Fruit fly (Drosophila melanogaster) whole organism, prepupa: Measurements from ENCODE around the gene CG4218.
A peak's percentile ranks its signal among the peaks of the same experiment; 100 is the strongest.

Experiments used
- Blimp-1 ChIP-seq: fragments of 200-800 bp; sonication (Bioruptor generic); optimal IDR thresholded peaks from 3 replicates; lab custom pipeline; 2017; ENCODE audit warnings: missing biosample characterization, missing genetic modification characterization, mild to moderate bottlenecking, moderate library complexity, missing genetic modification reagents
- CG10669 ChIP-seq: fragments of 200-800 bp; sonication (Bioruptor generic); optimal IDR thresholded peaks from 3 replicates; lab custom pipeline; 2018; ENCODE audit warnings: missing biosample characterization, mild to moderate bottlenecking, missing genetic modification characterization, moderate library complexity
- CG11294 ChIP-seq: fragments of 200-800 bp; sonication (Bioruptor generic); IDR thresholded peaks from 2 replicates; pipeline ENCODE4 v1.3.6; 2022; ENCODE audit warnings: missing biosample characterization, missing genetic modification characterization
- CG11762 ChIP-seq: fragments of 200-800 bp; sonication (Bioruptor generic); optimal IDR thresholded peaks from 3 replicates; lab custom pipeline; 2016; ENCODE audit warnings: missing biosample characterization, missing genetic modification characterization; ENCODE audit not compliant: insufficient read depth
- CG11902 ChIP-seq: fragments of 200-800 bp; sonication (Bioruptor generic); optimal IDR thresholded peaks from 3 replicates; lab custom pipeline; 2016; ENCODE audit warnings: missing biosample characterization, missing genetic modification characterization
- CG15336 ChIP-seq: fragments of 200-800 bp; sonication (Bioruptor generic); IDR thresholded peaks from 2 replicates; pipeline ENCODE4 v1.3.6; 2022; ENCODE audit warnings: missing biosample characterization, missing genetic modification characterization
- CG31627 ChIP-seq: fragments of 200-800 bp; sonication (Bioruptor generic); optimal IDR thresholded peaks from 3 replicates; lab custom pipeline; 2016; ENCODE audit warnings: missing biosample characterization, missing genetic modification characterization
- CG32006 ChIP-seq: fragments of 200-800 bp; sonication (Bioruptor generic); optimal IDR thresholded peaks from 3 replicates; lab custom pipeline; 2017; ENCODE audit warnings: missing biosample characterization, mild to moderate bottlenecking, missing genetic modification characterization
- CG34406 ChIP-seq: fragments of 200-800 bp; sonication (Bioruptor generic); optimal IDR thresholded peaks from 3 replicates; lab custom pipeline; 2016; ENCODE audit warnings: missing biosample characterization, missing genetic modification characterization
- CG4318 ChIP-seq: fragments of 200-800 bp; sonication (Bioruptor generic); optimal IDR thresholded peaks from 3 replicates; lab custom pipeline; 2017; ENCODE audit warnings: missing biosample characterization, mild to moderate bottlenecking, missing genetic modification characterization
- CG6163 ChIP-seq: fragments of 200-800 bp; sonication (Bioruptor generic); IDR thresholded peaks from 3 replicates; pipeline ENCODE4 v1.3.6; 2022; ENCODE audit warnings: missing biosample characterization, missing genetic modification characterization
- CG6276 ChIP-seq: fragments of 200-800 bp; sonication (Bioruptor generic); optimal IDR thresholded peaks from 2 replicates; lab custom pipeline; 2017; ENCODE audit warnings: missing biosample characterization, mild to moderate bottlenecking, missing genetic modification characterization
- CG6808 ChIP-seq: fragments of 200-800 bp; sonication (Bioruptor generic); optimal IDR thresholded peaks from 3 replicates; lab custom pipeline; 2017; ENCODE audit warnings: missing biosample characterization, missing genetic modification characterization, mild to moderate bottlenecking, moderate library complexity, missing genetic modification reagents
- CG7368 ChIP-seq: fragments of 200-800 bp; sonication (Bioruptor generic); optimal IDR thresholded peaks from 3 replicates; lab custom pipeline; 2016; ENCODE audit warnings: missing biosample characterization, missing genetic modification characterization
- CG8119 ChIP-seq: fragments of 200-800 bp; sonication (Bioruptor generic); IDR thresholded peaks from 3 replicates; pipeline ENCODE4 v1.3.6; 2022; ENCODE audit warnings: missing biosample characterization, missing genetic modification characterization
- CG8319 ChIP-seq: fragments of 200-800 bp; sonication (Bioruptor generic); optimal IDR thresholded peaks from 3 replicates; lab custom pipeline; 2016; ENCODE audit warnings: missing biosample characterization, missing genetic modification characterization
- CG8632 ChIP-seq: fragments of 200-800 bp; sonication (Bioruptor generic); optimal IDR thresholded peaks from 3 replicates; lab custom pipeline; 2016; ENCODE audit warnings: missing biosample characterization, missing genetic modification characterization
- Eip75B ChIP-seq: fragments of 200-800 bp; sonication (Bioruptor generic); optimal IDR thresholded peaks from 3 replicates; lab custom pipeline; 2016; ENCODE audit warnings: missing biosample characterization, missing genetic modification characterization
- Eip78C ChIP-seq: fragments of 200-800 bp; sonication (Bioruptor generic); peaks from one replicate; lab custom pipeline; 2016; ENCODE audit warnings: missing biosample characterization, missing genetic modification characterization
- Ets96B ChIP-seq: fragments of 200-800 bp; optimal IDR thresholded peaks from 2 replicates; lab custom pipeline; 2019; ENCODE audit warnings: missing biosample characterization, mild to moderate bottlenecking, missing genetic modification characterization, moderate library complexity
- Hr39 ChIP-seq: fragments of 200-800 bp; sonication (Bioruptor generic); optimal IDR thresholded peaks from 2 replicates; lab custom pipeline; 2016; ENCODE audit warnings: missing biosample characterization, missing genetic modification characterization
- Hr4 ChIP-seq: fragments of 200-800 bp; sonication (Bioruptor generic); optimal IDR thresholded peaks from 3 replicates; lab custom pipeline; 2016; ENCODE audit warnings: missing biosample characterization, missing genetic modification characterization
- Lpt ChIP-seq: fragments of 200-800 bp; sonication (Bioruptor generic); optimal IDR thresholded peaks from 3 replicates; lab custom pipeline; 2016; ENCODE audit warnings: missing biosample characterization, missing genetic modification characterization
- OdsH ChIP-seq: fragments of 200-800 bp; sonication (Bioruptor generic); optimal IDR thresholded peaks from 3 replicates; lab custom pipeline; 2016; ENCODE audit warnings: missing biosample characterization, missing genetic modification characterization
- Smox ChIP-seq: fragments of 200-800 bp; sonication (Bioruptor generic); optimal IDR thresholded peaks from 3 replicates; lab custom pipeline; 2016; ENCODE audit warnings: missing biosample characterization, missing genetic modification characterization
- Sox102F ChIP-seq: fragments of 200-800 bp; sonication (Bioruptor generic); optimal IDR thresholded peaks from 2 replicates; lab custom pipeline; 2016; ENCODE audit warnings: missing biosample characterization, mild to moderate bottlenecking, missing genetic modification characterization
- Sox15 ChIP-seq: fragments of 200-800 bp; sonication (Bioruptor generic); optimal IDR thresholded peaks from 3 replicates; lab custom pipeline; 2016; ENCODE audit warnings: missing biosample characterization, missing genetic modification characterization
- achi ChIP-seq: fragments of 200-800 bp; sonication (Bioruptor generic); optimal IDR thresholded peaks from 3 replicates; lab custom pipeline; 2016; ENCODE audit warnings: missing biosample characterization, missing genetic modification characterization
- acj6 ChIP-seq: fragments of 200-800 bp; sonication (Bioruptor generic); optimal IDR thresholded peaks from 3 replicates; lab custom pipeline; 2016; ENCODE audit warnings: missing biosample characterization, missing genetic modification characterization
- cyc ChIP-seq: fragments of 200-800 bp; sonication (Bioruptor generic); optimal IDR thresholded peaks from 3 replicates; lab custom pipeline; 2016; ENCODE audit warnings: missing biosample characterization, missing genetic modification characterization
- dac ChIP-seq: fragments of 200-800 bp; sonication (Bioruptor generic); optimal IDR thresholded peaks from 2 replicates; lab custom pipeline; 2017; ENCODE audit warnings: missing biosample characterization, mild to moderate bottlenecking, missing genetic modification characterization
- dsx ChIP-seq: fragments of 200-800 bp; optimal IDR thresholded peaks from 3 replicates; lab custom pipeline; 2019; ENCODE audit warnings: missing biosample characterization, mild to moderate bottlenecking, missing genetic modification characterization, moderate library complexity; ENCODE audit not compliant: poor library complexity, severe bottlenecking
- eg ChIP-seq: fragments of 200-800 bp; sonication (Bioruptor generic); IDR thresholded peaks from 3 replicates; pipeline ENCODE4 v1.3.6; 2022; ENCODE audit warnings: missing biosample characterization, missing genetic modification characterization
- esn ChIP-seq: fragments of 200-800 bp; sonication (Bioruptor generic); optimal IDR thresholded peaks from 2 replicates; lab custom pipeline; 2016; ENCODE audit warnings: missing biosample characterization, mild to moderate bottlenecking, missing genetic modification characterization, moderate library complexity
- fkh ChIP-seq: fragments of 200-800 bp; sonication (Bioruptor generic); optimal IDR thresholded peaks from 3 replicates; lab custom pipeline; 2017; ENCODE audit warnings: missing biosample characterization, mild to moderate bottlenecking, missing genetic modification characterization, moderate library complexity
- lz ChIP-seq: fragments of 200-800 bp; sonication (Bioruptor generic); optimal IDR thresholded peaks from 3 replicates; lab custom pipeline; 2016; ENCODE audit warnings: missing biosample characterization, missing genetic modification characterization
- net ChIP-seq: fragments of 200-800 bp; sonication (Bioruptor generic); optimal IDR thresholded peaks from 3 replicates; lab custom pipeline; 2016; ENCODE audit warnings: missing biosample characterization, missing genetic modification characterization
- pdm3 ChIP-seq: fragments of 200-800 bp; sonication (Bioruptor generic); optimal IDR thresholded peaks from 3 replicates; lab custom pipeline; 2016; ENCODE audit warnings: missing biosample characterization, missing genetic modification characterization
- salr ChIP-seq, 2 experiments: fragments of 200-800 bp; sonication (Bioruptor generic); optimal IDR thresholded peaks; 3 replicates each; lab custom pipeline; 2016 to 2018; ENCODE audit warnings: missing biosample characterization in 2 of 2, missing genetic modification characterization in 2 of 2, mild to moderate bottlenecking in 1 of 2
- spab ChIP-seq: fragments of 200-800 bp; sonication (Bioruptor generic); optimal IDR thresholded peaks from 2 replicates; lab custom pipeline; 2017; ENCODE audit warnings: missing biosample characterization, mild to moderate bottlenecking, missing genetic modification characterization, missing genetic modification reagents
- svp ChIP-seq: fragments of 200-800 bp; sonication (Bioruptor generic); peaks from one replicate; lab custom pipeline; 2016; ENCODE audit warnings: missing biosample characterization, missing genetic modification characterization

Gene CG4218

dm6 chr2L:14502578-14503426 is 46.1 kb downstream of the CG4218 start (continued):
- peak; percentile 78 for TF ChIP-seq CG11902 (GFP tag; lab: Kevin White, UChicago)
- peak; percentile 87 for TF ChIP-seq pdm3 (GFP tag; lab: Kevin White, UChicago)
- peak; percentile 62 for TF ChIP-seq CG4318 (GFP tag; lab: Kevin White, UChicago)
- peak; percentile 41 for TF ChIP-seq dac (GFP tag; lab: Kevin White, UChicago)
- TF ChIP-seq CG11294, result peak; percentile 71
- peak; percentile 88 for TF ChIP-seq CG7368 (GFP tag; lab: Kevin White, UChicago)
- TF ChIP-seq net, result peak; percentile 85
- peak; percentile 96 for TF ChIP-seq Eip78C (GFP tag; lab: Kevin White, UChicago)
- peak; percentile 62 for TF ChIP-seq dsx (GFP tag; lab: Kevin White, UChicago)
- peak; percentile 86 for TF ChIP-seq lz
- TF ChIP-seq Sox15 (GFP tag; lab: Kevin White, UChicago), result peak; percentile 79
- TF ChIP-seq Smox (GFP tag; lab: Kevin White, UChicago), result peak; percentile 84
- peak; percentile 84 for TF ChIP-seq Hr4 (GFP tag; lab: Kevin White, UChicago)
- peak; percentile 80 for TF ChIP-seq CG32006
- TF ChIP-seq salr (GFP tag; optimal IDR thresholded peaks at IDR 0.05; lab: Kevin White, UChicago), result peak; percentile 50 to 59
- peak; percentile 74 for TF ChIP-seq CG11762 (GFP tag; lab: Kevin White, UChicago)
- peak; percentile 65 for TF ChIP-seq CG6808
- TF ChIP-seq Eip75B (GFP tag; lab: Kevin White, UChicago), result peak; percentile 86
- peak; percentile 94 for TF ChIP-seq CG6163 (GFP tag; lab: Robert Waterston, UW)
- peak; percentile 83 for TF ChIP-seq CG15336 (GFP tag; lab: Robert Waterston, UW)
- peak; percentile 86 for TF ChIP-seq acj6
- peak; percentile 74 for TF ChIP-seq spab (GFP tag; lab: Kevin White, UChicago)
- peak; percentile 82 for TF ChIP-seq CG8119 (GFP tag; lab: Robert Waterston, UW)
- TF ChIP-seq CG10669 (GFP tag; lab: Kevin White, UChicago), result peak; percentile 79
- peak; percentile 82 for TF ChIP-seq CG8319 (GFP tag; lab: Kevin White, UChicago)
- TF ChIP-seq eg (GFP tag; lab: Robert Waterston, UW), result peak; percentile 89
- TF ChIP-seq Ets96B, result peak; percentile 67
- peak; percentile 85 for TF ChIP-seq CG34406 (GFP tag; lab: Kevin White, UChicago)
- peak; percentile 75 for TF ChIP-seq CG6276 (GFP tag; lab: Kevin White, UChicago)
- peak; percentile 89 for TF ChIP-seq Hr39 (GFP tag; lab: Kevin White, UChicago)
- peak; percentile 83 for TF ChIP-seq cyc
- TF ChIP-seq OdsH, result peak; percentile 86

dm6 chr2L:14501132-14501954 is 47.6 kb downstream of the CG4218 start:
- no peak for TF ChIP-seq CG11294
- TF ChIP-seq Blimp-1 (GFP tag; lab: Kevin White, UChicago), result no peak
- TF ChIP-seq Sox102F (GFP tag; lab: Kevin White, UChicago), result no peak
- no peak for TF ChIP-seq esn (GFP tag; lab: Kevin White, UChicago)
- peak; percentile 64 for TF ChIP-seq svp (GFP tag; lab: Kevin White, UChicago)
- TF ChIP-seq Lpt (GFP tag; lab: Kevin White, UChicago), result no peak
- no peak for TF ChIP-seq OdsH
- no peak for TF ChIP-seq Sox15 (GFP tag; lab: Kevin White, UChicago)
- no peak for TF ChIP-seq achi (GFP tag; lab: Kevin White, UChicago)
- TF ChIP-seq CG31627 (GFP tag; lab: Kevin White, UChicago), result no peak
- no peak for TF ChIP-seq CG8632 (GFP tag; lab: Kevin White, UChicago)
- peak; percentile 57 for TF ChIP-seq fkh
- no peak for TF ChIP-seq dac (GFP tag; lab: Kevin White, UChicago)
